Worm (Caenorhabditis elegans) whole organism, young adult: ENCODE data around the gene srbc-67.
"Not testable (repeated sequence)": the region's sequence is repeated elsewhere in the genome, so short reads cannot be mapped to it uniquely, and the experiment has no call there.

Experiments
- F10E7.11 ChIP-seq: sonication (generic microtip); optimal IDR thresholded peaks from 2 replicates; lab custom pipeline; 2017; ENCODE audit warnings: mild to moderate bottlenecking, missing genetic modification characterization, moderate library complexity, missing compliant biosample characterization
- F33H1.4 ChIP-seq: fragments of 200-800 bp; sonication (Bioruptor generic); IDR thresholded peaks from 2 replicates; pipeline ENCODE4 v1.3.6; 2022; ENCODE audit warnings: missing genetic modification reagents, missing genetic modification characterization, missing compliant biosample characterization
- F39B2.1 ChIP-seq: fragments of 200-800 bp; sonication (Bioruptor generic); IDR thresholded peaks from 2 replicates; pipeline ENCODE4 v1.3.6; 2022; ENCODE audit warnings: missing genetic modification reagents, missing genetic modification characterization, missing compliant biosample characterization
- F57A8.1 ChIP-seq: fragments of 200-800 bp; sonication (Bioruptor generic); optimal IDR thresholded peaks from 2 replicates; lab custom pipeline; 2018; ENCODE audit warnings: mild to moderate bottlenecking, missing genetic modification characterization, moderate library complexity, missing compliant biosample characterization
- K12H6.12 ChIP-seq: fragments of 200-800 bp; sonication (Bioruptor generic); optimal IDR thresholded peaks from 2 replicates; lab custom pipeline; 2018; ENCODE audit warnings: mild to moderate bottlenecking, missing genetic modification characterization, missing compliant biosample characterization
- Y67H2A.10 ChIP-seq: fragments of 200-800 bp; sonication (Bioruptor generic); conservative IDR thresholded peaks from 2 replicates; pipeline ENCODE4 v1.3.6; 2022; ENCODE audit warnings: missing genetic modification reagents, missing genetic modification characterization, missing compliant biosample characterization
- akir-1 ChIP-seq: fragments of 200-800 bp; sonication (Bioruptor generic); optimal IDR thresholded peaks from 2 replicates; lab custom pipeline; 2018; ENCODE audit warnings: mild to moderate bottlenecking, missing genetic modification characterization, moderate library complexity, missing compliant biosample characterization
- attf-5 ChIP-seq: fragments of 200-800 bp; sonication (Bioruptor generic); optimal IDR thresholded peaks from 2 replicates; lab custom pipeline; 2018; ENCODE audit warnings: mild to moderate bottlenecking, missing genetic modification characterization, missing compliant biosample characterization
- attf-6 ChIP-seq: fragments of 200-800 bp; sonication (Bioruptor generic); IDR thresholded peaks from 2 replicates; pipeline ENCODE4 v1.3.6; 2022; ENCODE audit warnings: missing genetic modification reagents, missing genetic modification characterization, missing compliant biosample characterization
- bed-1 ChIP-seq: fragments of 200-800 bp; sonication (Bioruptor generic); IDR thresholded peaks from 2 replicates; pipeline ENCODE4 v1.3.6; 2022; ENCODE audit warnings: missing genetic modification reagents, missing genetic modification characterization, missing compliant biosample characterization
- cebp-2 ChIP-seq: fragments of 200-800 bp; sonication (Bioruptor generic); IDR thresholded peaks from 2 replicates; pipeline ENCODE4 v1.3.6; 2022; ENCODE audit warnings: missing genetic modification characterization, missing compliant biosample characterization
- ceh-79 ChIP-seq: sonication (generic microtip); optimal IDR thresholded peaks from 2 replicates; lab custom pipeline; 2017; ENCODE audit warnings: mild to moderate bottlenecking, missing genetic modification characterization, missing compliant biosample characterization
- ceh-91 ChIP-seq: fragments of 200-800 bp; sonication (Bioruptor generic); IDR thresholded peaks from 2 replicates; pipeline ENCODE4 v1.3.6; 2022; ENCODE audit warnings: missing genetic modification reagents, missing genetic modification characterization, missing compliant biosample characterization
- efl-1 ChIP-seq: fragments of 150-350 bp; optimal IDR thresholded peaks from 2 replicates; lab custom pipeline; 2014; ENCODE audit warnings: missing biosample characterization, missing genetic modification reagents, missing genetic modification characterization
- ekl-4 ChIP-seq: fragments of 200-800 bp; sonication (Bioruptor generic); IDR thresholded peaks from 2 replicates; pipeline ENCODE4 v1.3.6; 2022; ENCODE audit warnings: missing genetic modification reagents, missing genetic modification characterization, missing compliant biosample characterization
- gei-17 ChIP-seq: fragments of 200-800 bp; sonication (Bioruptor generic); optimal IDR thresholded peaks from 2 replicates; lab custom pipeline; 2018; ENCODE audit warnings: mild to moderate bottlenecking, missing genetic modification characterization, missing compliant biosample characterization
- him-1 ChIP-seq: sonication (generic microtip); optimal IDR thresholded peaks from 2 replicates; lab custom pipeline; 2016; ENCODE audit warnings: missing genotype, missing genetic modification reagents, missing genetic modification characterization, missing compliant biosample characterization
- hmg-1.2 ChIP-seq: fragments of 200-800 bp; sonication (Bioruptor generic); IDR thresholded peaks from 2 replicates; pipeline ENCODE4 v1.3.6; 2022; ENCODE audit warnings: missing genetic modification reagents, missing genetic modification characterization, missing compliant biosample characterization
- hsf-1 ChIP-seq: fragments of 200-800 bp; sonication (Bioruptor generic); IDR thresholded peaks from 2 replicates; pipeline ENCODE4 v1.3.6; 2022; ENCODE audit warnings: missing genetic modification reagents, missing genetic modification characterization, missing compliant biosample characterization
- let-526 ChIP-seq: fragments of 200-800 bp; sonication (Bioruptor generic); IDR thresholded peaks from 2 replicates; pipeline ENCODE4 v1.3.6; 2022; ENCODE audit warnings: missing genetic modification reagents, missing genetic modification characterization, missing compliant biosample characterization
- lin-54 ChIP-seq: fragments of 200-800 bp; sonication (Bioruptor generic); optimal IDR thresholded peaks from 2 replicates; lab custom pipeline; 2018; ENCODE audit warnings: mild to moderate bottlenecking, missing genetic modification characterization, missing compliant biosample characterization
- lsl-1 ChIP-seq: fragments of 200-800 bp; sonication (Bioruptor generic); optimal IDR thresholded peaks from 2 replicates; lab custom pipeline; 2018; ENCODE audit warnings: mild to moderate bottlenecking, missing genetic modification characterization, moderate library complexity, missing compliant biosample characterization
- madf-10 ChIP-seq: sonication (generic microtip); optimal IDR thresholded peaks from 2 replicates; lab custom pipeline; 2016; ENCODE audit warnings: mild to moderate bottlenecking, missing genetic modification characterization, missing compliant biosample characterization
- madf-8 ChIP-seq: fragments of 200-800 bp; sonication (Bioruptor generic); conservative IDR thresholded peaks from 2 replicates; pipeline ENCODE4 v1.3.6; 2022; ENCODE audit warnings: missing genetic modification reagents, missing genetic modification characterization, missing compliant biosample characterization
- mel-28 ChIP-seq: sonication (generic microtip); optimal IDR thresholded peaks from 2 replicates; lab custom pipeline; 2016; ENCODE audit warnings: borderline replicate concordance, mild to moderate bottlenecking, missing genetic modification characterization, missing compliant biosample characterization
- mes-4 ChIP-seq: sonication (generic microtip); optimal IDR thresholded peaks from 2 replicates; lab custom pipeline; 2016; ENCODE audit warnings: missing genotype, missing genetic modification characterization, missing compliant biosample characterization
- nfya-1 ChIP-seq: sonication (generic microtip); optimal IDR thresholded peaks from 2 replicates; lab custom pipeline; 2017; ENCODE audit warnings: antibody characterized with exemption, missing compliant biosample characterization, missing genetic modification characterization, borderline replicate concordance; ENCODE audit not compliant: insufficient read depth
- nfya-2 ChIP-seq: fragments of 200-800 bp; sonication (Bioruptor generic); IDR thresholded peaks from 2 replicates; pipeline ENCODE4 v1.3.6; 2022; ENCODE audit warnings: missing genetic modification reagents, missing genetic modification characterization, missing compliant biosample characterization
- sdz-38 ChIP-seq: sonication (generic microtip); optimal IDR thresholded peaks from 2 replicates; lab custom pipeline; 2016; ENCODE audit warnings: missing genotype, missing genetic modification characterization, missing compliant biosample characterization
- tbp1 ChIP-seq: fragments of 200-800 bp; sonication (Bioruptor generic); optimal IDR thresholded peaks from 2 replicates; lab custom pipeline; 2018; ENCODE audit warnings: mild to moderate bottlenecking, missing genetic modification characterization, missing compliant biosample characterization
- unc-130 ChIP-seq: sonication (generic microtip); optimal IDR thresholded peaks from 2 replicates; lab custom pipeline; 2016; ENCODE audit warnings: missing genetic modification reagents, missing genetic modification characterization, missing compliant biosample characterization
- zfh-2 ChIP-seq: fragments of 200-800 bp; sonication (Bioruptor generic); conservative IDR thresholded peaks from 2 replicates; pipeline ENCODE4 v1.3.6; 2022; ENCODE audit warnings: missing genetic modification reagents, missing genetic modification characterization, missing compliant biosample characterization
- zim-3 ChIP-seq: sonication (generic microtip); optimal IDR thresholded peaks from 2 replicates; lab custom pipeline; 2017; ENCODE audit warnings: mild to moderate bottlenecking, missing genetic modification characterization, moderate library complexity, missing compliant biosample characterization

srbc-67 gene

DNA sequence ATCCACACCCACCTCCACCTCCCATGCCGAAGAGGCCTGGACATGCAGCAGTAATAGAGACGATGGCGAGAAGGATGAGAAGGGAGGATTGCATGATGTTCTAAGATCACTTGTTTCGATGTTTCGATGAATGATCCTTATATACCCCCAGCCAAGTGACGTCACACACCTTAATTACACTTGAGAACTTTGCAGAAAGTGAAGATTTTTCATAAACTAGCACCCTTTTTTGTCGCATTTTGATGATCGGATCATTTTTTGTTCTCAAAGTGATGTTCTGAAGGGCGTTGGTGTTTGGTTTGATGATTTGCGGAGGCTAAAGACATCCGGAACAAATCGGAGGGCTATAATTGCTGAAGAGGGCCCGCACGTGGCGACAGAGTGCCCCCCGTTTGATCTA is 34.7 kb upstream of the srbc-67 start, which contains the start of gene grl-27:
TSS of gene grl-27 (minus strand) at position 101 of the 400 bp plus-strand sequence.
- TF ChIP-seq F39B2.1 (no peak), tbp1 (GFP tag; lab: Kevin White, UChicago) (no peak), unc-130 (no peak), F10E7.11 (tag; lab: Kevin White, UChicago) (no peak), ceh-79 (tag; lab: Kevin White, UChicago) (no peak), F57A8.1 (GFP tag; lab: Kevin White, UChicago) (no peak)
- TF ChIP-seq, all 124 proteins: peak for 0

DNA sequence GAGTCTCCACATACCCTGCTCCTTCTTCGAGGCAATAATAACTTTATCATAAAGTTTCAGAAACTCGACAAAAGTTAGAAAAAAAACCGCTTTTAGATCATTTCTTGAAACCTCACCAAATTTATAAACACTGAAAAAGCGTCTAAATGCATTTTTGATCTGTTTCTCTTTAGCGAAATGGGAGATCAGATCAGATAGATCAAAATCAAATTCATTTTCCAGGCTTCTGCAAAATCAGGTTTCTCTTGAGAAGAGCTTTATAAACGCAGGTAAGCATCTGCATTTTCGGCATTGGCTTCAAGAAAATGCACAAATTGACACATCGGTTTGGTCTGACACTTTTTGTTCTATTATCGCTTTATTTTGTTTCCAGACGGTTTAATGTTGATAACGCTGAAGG is 31.4 kb upstream of the srbc-67 start, which contains the start of gene F40C5.1:
TSS of gene F40C5.1 (plus strand) at position 301 of the 400 bp plus-strand sequence.
- not testable (repeated sequence) for TF ChIP-seq mel-28 (tag; lab: Kevin White, UChicago); lsl-1 (GFP tag; lab: Kevin White, UChicago); akir-1 (GFP tag; lab: Kevin White, UChicago)

ce11 chrV:3570695-3571094 is 29.7 kb upstream of the srbc-67 start, which contains the start of gene F40C5.2:
Gene F40C5.2 (plus strand): TSS chrV:3570995.
- not testable (repeated sequence) for TF ChIP-seq ceh-91 (GFP tag; lab: Robert Waterston, UW); zim-3 (tag; lab: Kevin White, UChicago); F33H1.4 (GFP tag; lab: Robert Waterston, UW)

DNA sequence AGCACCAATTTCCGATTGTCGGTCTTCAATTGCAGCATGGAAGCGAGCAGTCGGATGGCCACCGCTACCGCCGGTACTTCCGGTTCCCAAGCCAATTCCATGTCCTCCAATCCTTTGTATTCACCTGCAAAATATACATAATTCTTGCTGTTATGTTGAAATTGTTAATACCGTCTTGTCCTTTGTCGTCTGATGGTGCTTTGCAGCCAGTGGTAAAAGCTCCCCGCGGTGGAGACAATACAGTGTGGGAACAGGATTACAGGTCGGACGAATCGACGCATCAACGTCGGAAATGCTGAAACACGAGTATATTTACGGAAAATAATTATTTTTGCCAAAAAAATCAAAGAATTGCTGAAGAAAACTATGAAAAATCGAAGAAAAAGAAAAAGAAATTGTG is 23.3 kb upstream of the srbc-67 start, which contains the start of gene T24A6.17:
TSS of gene T24A6.17 (minus strand) at position 101 of the 400 bp plus-strand sequence.
- not testable (repeated sequence) for TF ChIP-seq madf-8 (GFP tag; lab: Robert Waterston, UW); madf-10 (tag; lab: Kevin White, UChicago); mel-28 (tag; lab: Kevin White, UChicago)

ce11 chrV:3562824-3563223 is 21.8 kb upstream of the srbc-67 start, which contains the start of gene T24A6.16:
Gene T24A6.16 (minus strand): TSS chrV:3562924.
- TF ChIP-seq cebp-2; hmg-1.2; bed-1 (GFP tag; lab: Robert Waterston, UW): not testable (repeated sequence)

DNA sequence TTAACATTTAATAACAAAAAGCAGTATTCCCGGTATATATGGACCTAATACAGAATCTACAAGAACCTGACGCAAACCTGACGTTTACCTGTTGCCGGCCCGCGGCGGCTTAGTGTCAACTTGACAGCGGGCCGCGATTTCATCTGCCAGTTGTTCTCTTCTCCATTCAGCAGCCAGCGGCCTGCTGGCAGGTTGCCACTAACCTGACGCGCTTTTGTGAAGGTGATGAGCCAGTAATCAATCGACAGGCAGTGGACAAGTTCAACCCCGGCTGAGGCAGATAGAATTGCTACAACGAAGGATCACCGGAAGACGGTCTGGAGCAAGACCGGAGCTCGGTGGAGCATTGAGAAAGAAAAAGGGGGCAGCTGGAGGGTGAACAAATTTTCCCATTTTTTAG is 18.7 kb upstream of the srbc-67 start:
- peak; percentile 52; the same call in 1 of the 2 replicates for TF ChIP-seq hsf-1

ce11 chrV:3558744-3559143 is 17.7 kb upstream of the srbc-67 start, which contains the start of gene T24A6.1:
Gene T24A6.1 (plus strand): TSS chrV:3559044.
- not testable (repeated sequence) for TF ChIP-seq gei-17; lin-54 (GFP tag; lab: Kevin White, UChicago); sdz-38

ce11 chrV:3557422-3557821 is 16.4 kb upstream of the srbc-67 start, which contains the start of gene grl-31:
Gene grl-31 (minus strand): TSS chrV:3557778.
- peak; percentile 59 for TF ChIP-seq zfh-2 (GFP tag; lab: Robert Waterston, UW)
- TF ChIP-seq attf-5 (GFP tag; lab: Kevin White, UChicago) = no peak

DNA sequence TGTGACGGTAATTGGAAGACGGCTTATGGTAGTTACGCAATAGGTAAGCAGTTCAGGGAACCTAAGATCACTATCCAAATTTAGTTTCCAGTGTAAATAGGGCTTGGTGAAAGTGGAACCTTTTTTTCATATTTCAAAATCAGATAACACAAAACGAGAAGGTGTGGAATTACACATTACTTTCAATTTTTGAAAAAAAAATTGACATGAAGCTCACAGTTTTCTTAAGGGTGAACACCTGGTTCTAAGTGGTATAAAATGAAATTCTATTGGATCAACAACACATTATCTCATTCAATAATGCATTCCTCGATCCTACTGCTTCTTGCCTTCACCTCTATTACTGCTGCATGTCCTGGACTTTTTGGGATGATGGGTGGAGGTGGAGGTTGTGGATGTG is 15.0 kb upstream of the srbc-67 start, which contains the start of gene grl-30:
TSS of gene grl-30 (plus strand) at position 301 of the 400 bp plus-strand sequence.
- TF ChIP-seq K12H6.12 (tag; lab: Kevin White, UChicago) = no peak
- TF ChIP-seq attf-6 (GFP tag; lab: Robert Waterston, UW) = no peak
- TF ChIP-seq efl-1 (GFP tag; lab: Kevin White, UChicago) = no peak
- no peak for TF ChIP-seq let-526 (GFP tag; lab: Robert Waterston, UW)
- no peak for TF ChIP-seq sdz-38
- no peak for TF ChIP-seq F33H1.4 (GFP tag; lab: Robert Waterston, UW)
- TF ChIP-seq nfya-1 (tag; lab: Kevin White, UChicago) = no peak
- TF ChIP-seq Y67H2A.10 = no peak
- no peak for TF ChIP-seq nfya-2
- no peak for TF ChIP-seq mes-4 (tag; lab: Kevin White, UChicago)
- TF ChIP-seq him-1 (tag; lab: Kevin White, UChicago) = no peak
- no peak for TF ChIP-seq ekl-4 (GFP tag; lab: Robert Waterston, UW)
- no peak for TF ChIP-seq madf-8 (GFP tag; lab: Robert Waterston, UW)
- no peak for TF ChIP-seq gei-17
